Fruit fly (Drosophila melanogaster) whole organism, embryonic: ENCODE measurements around the gene CG6753.
A peak's percentile ranks its signal among the peaks of the same experiment; 100 is the strongest.

Experiments
- CG10267 ChIP-seq: fragments of 200-800 bp; sonication (Bioruptor generic); optimal IDR thresholded peaks from 2 replicates; lab custom pipeline; 2018; ENCODE audit warnings: missing biosample characterization, mild to moderate bottlenecking, missing genetic modification characterization, moderate library complexity
- CG11695 ChIP-seq: fragments of 200-800 bp; sonication (Bioruptor generic); IDR thresholded peaks from 3 replicates; pipeline ENCODE4 v1.3.6; 2022; ENCODE audit warnings: missing biosample characterization, missing genetic modification characterization
- CG11723 ChIP-seq: fragments of 200-800 bp; sonication (Bioruptor generic); optimal IDR thresholded peaks from 2 replicates; lab custom pipeline; 2017; ENCODE audit warnings: missing biosample characterization, mild to moderate bottlenecking, missing genetic modification characterization
- CG12155 ChIP-seq: fragments of 200-800 bp; sonication (Bioruptor generic); optimal IDR thresholded peaks from 3 replicates; lab custom pipeline; 2016; ENCODE audit warnings: missing biosample characterization, missing genetic modification characterization
- CG12236 ChIP-seq: fragments of 200-800 bp; sonication (Bioruptor generic); optimal IDR thresholded peaks from 2 replicates; lab custom pipeline; 2016; ENCODE audit warnings: missing biosample characterization, missing genetic modification characterization
- CG12299 ChIP-seq: fragments of 200-800 bp; sonication (Bioruptor generic); optimal IDR thresholded peaks from 2 replicates; lab custom pipeline; 2018; ENCODE audit warnings: missing biosample characterization, mild to moderate bottlenecking, missing genetic modification characterization
- CG12659 ChIP-seq: fragments of 200-800 bp; sonication (Bioruptor generic); optimal IDR thresholded peaks from 3 replicates; lab custom pipeline; 2017; ENCODE audit warnings: mild to moderate bottlenecking, missing biosample characterization, missing genetic modification reagents, missing genetic modification characterization
- CG14014 ChIP-seq: fragments of 200-800 bp; sonication (Bioruptor generic); IDR thresholded peaks from 2 replicates; pipeline ENCODE4 v1.3.6; 2022; ENCODE audit warnings: missing biosample characterization, missing genetic modification characterization
- CG15514 ChIP-seq: fragments of 200-800 bp; sonication (Bioruptor generic); optimal IDR thresholded peaks from 3 replicates; lab custom pipeline; 2017; ENCODE audit warnings: missing biosample characterization, missing genetic modification characterization, mild to moderate bottlenecking, moderate library complexity, missing genetic modification reagents
- CG1603 ChIP-seq: fragments of 200-800 bp; sonication (Bioruptor generic); optimal IDR thresholded peaks from 2 replicates; lab custom pipeline; 2019; ENCODE audit warnings: missing biosample characterization, mild to moderate bottlenecking, missing genetic modification characterization, moderate library complexity
- CG1792 ChIP-seq: fragments of 200-800 bp; sonication (Bioruptor generic); optimal IDR thresholded peaks from 2 replicates; lab custom pipeline; 2016; ENCODE audit warnings: missing biosample characterization, missing genetic modification characterization
- CG18011 ChIP-seq: fragments of 200-800 bp; sonication (Bioruptor generic); optimal IDR thresholded peaks from 2 replicates; lab custom pipeline; 2017; ENCODE audit warnings: missing biosample characterization, missing genetic modification characterization, mild to moderate bottlenecking, moderate library complexity, missing genotype
- CG18262 ChIP-seq: fragments of 200-800 bp; optimal IDR thresholded peaks from 3 replicates; lab custom pipeline; 2019; ENCODE audit warnings: missing biosample characterization, mild to moderate bottlenecking, missing genetic modification characterization, moderate library complexity
- CG2678 ChIP-seq: fragments of 200-800 bp; sonication (Bioruptor generic); optimal IDR thresholded peaks from 3 replicates; lab custom pipeline; 2019; ENCODE audit warnings: missing biosample characterization, mild to moderate bottlenecking, missing genetic modification characterization, moderate library complexity
- CG2712 ChIP-seq: fragments of 200-800 bp; optimal IDR thresholded peaks from 3 replicates; lab custom pipeline; 2019; ENCODE audit warnings: missing biosample characterization, mild to moderate bottlenecking, missing genetic modification characterization, moderate library complexity
- CG2875 ChIP-seq: fragments of 200-800 bp; sonication (Bioruptor generic); optimal IDR thresholded peaks from 2 replicates; lab custom pipeline; 2017; ENCODE audit warnings: missing biosample characterization, mild to moderate bottlenecking, missing genetic modification characterization, missing genetic modification reagents
- CG31388 ChIP-seq: fragments of 200-800 bp; sonication (Bioruptor generic); optimal IDR thresholded peaks from 2 replicates; lab custom pipeline; 2016; ENCODE audit warnings: missing biosample characterization, missing genetic modification characterization
- CG33213 ChIP-seq: fragments of 200-800 bp; sonication (Bioruptor generic); optimal IDR thresholded peaks from 3 replicates; lab custom pipeline; 2016; ENCODE audit warnings: missing biosample characterization, missing genetic modification characterization
- CG4424 ChIP-seq: fragments of 200-800 bp; sonication (Bioruptor generic); optimal IDR thresholded peaks from 3 replicates; lab custom pipeline; 2016; ENCODE audit warnings: missing biosample characterization, missing genetic modification characterization
- CG4820 ChIP-seq: fragments of 200-800 bp; sonication (Bioruptor generic); optimal IDR thresholded peaks from 3 replicates; lab custom pipeline; 2016; ENCODE audit warnings: missing biosample characterization, missing genetic modification characterization
- CG5953 ChIP-seq: fragments of 200-800 bp; sonication (Bioruptor generic); IDR thresholded peaks from 2 replicates; pipeline ENCODE4 v1.3.6; 2022; ENCODE audit warnings: missing biosample characterization, missing genetic modification characterization
- CG7372 ChIP-seq: fragments of 200-800 bp; sonication (Bioruptor generic); IDR thresholded peaks from 2 replicates; pipeline ENCODE4 v1.3.6; 2022; ENCODE audit warnings: missing biosample characterization, missing genetic modification characterization
- Fer1 ChIP-seq: fragments of 200-800 bp; sonication (Bioruptor generic); optimal IDR thresholded peaks from 2 replicates; lab custom pipeline; 2017; ENCODE audit warnings: missing biosample characterization, mild to moderate bottlenecking, missing genetic modification characterization
- Hey ChIP-seq: fragments of 200-800 bp; sonication (Bioruptor generic); optimal IDR thresholded peaks from 3 replicates; lab custom pipeline; 2018; ENCODE audit warnings: missing biosample characterization, mild to moderate bottlenecking, missing genetic modification characterization
- Hmr ChIP-seq: fragments of 200-800 bp; sonication (Bioruptor generic); optimal IDR thresholded peaks from 3 replicates; lab custom pipeline; 2017; ENCODE audit warnings: mild to moderate bottlenecking, missing biosample characterization, missing genetic modification reagents, missing genetic modification characterization
- Kr ChIP-seq: fragments of 200-800 bp; sonication (Bioruptor generic); optimal IDR thresholded peaks from 2 replicates; lab custom pipeline; 2017; ENCODE audit warnings: missing biosample characterization, mild to moderate bottlenecking, missing genetic modification characterization
- MBD-R2 ChIP-seq: fragments of 200-800 bp; sonication (Bioruptor generic); IDR thresholded peaks from 2 replicates; pipeline ENCODE4 v1.3.6; 2022; ENCODE audit warnings: missing biosample characterization, missing genetic modification characterization
- Mad ChIP-seq: fragments of 200-800 bp; sonication (Bioruptor generic); optimal IDR thresholded peaks from 2 replicates; lab custom pipeline; 2016; ENCODE audit warnings: missing biosample characterization, missing genetic modification characterization
- Meics ChIP-seq: fragments of 200-800 bp; sonication (Bioruptor generic); optimal IDR thresholded peaks from 2 replicates; lab custom pipeline; 2017; ENCODE audit warnings: missing biosample characterization, mild to moderate bottlenecking, missing genetic modification characterization
- Mes4 ChIP-seq: fragments of 200-800 bp; sonication (Bioruptor generic); optimal IDR thresholded peaks from 2 replicates; lab custom pipeline; 2016; ENCODE audit warnings: missing biosample characterization, missing genetic modification characterization
- Opbp ChIP-seq: fragments of 200-800 bp; sonication (Bioruptor generic); IDR thresholded peaks from 3 replicates; pipeline ENCODE4 v1.3.6; 2022; ENCODE audit warnings: missing biosample characterization, missing genetic modification characterization; ENCODE audit not compliant: partially characterized antibody
- Ravus ChIP-seq: fragments of 200-800 bp; sonication (Bioruptor generic); IDR thresholded peaks from 2 replicates; pipeline ENCODE4 v1.3.6; 2022; ENCODE audit warnings: missing biosample characterization, missing genetic modification characterization
- Sin3A ChIP-seq: fragments of >200 bp; optimal IDR thresholded peaks from 2 replicates; lab custom pipeline; 2018
- ab ChIP-seq: fragments of 200-800 bp; sonication (Bioruptor generic); optimal IDR thresholded peaks from 2 replicates; lab custom pipeline; 2016; ENCODE audit warnings: missing biosample characterization, missing genetic modification characterization
- amos ChIP-seq: fragments of 200-800 bp; sonication (Bioruptor generic); IDR thresholded peaks from 2 replicates; pipeline ENCODE4 v1.3.6; 2022; ENCODE audit warnings: missing biosample characterization, missing genetic modification characterization; ENCODE audit not compliant: partially characterized antibody
- bowl ChIP-seq: fragments of 200-800 bp; sonication (Bioruptor generic); IDR thresholded peaks from 2 replicates; pipeline ENCODE4 v1.3.6; 2022; ENCODE audit warnings: missing biosample characterization, missing genetic modification characterization
- cas ChIP-seq: fragments of 200-800 bp; sonication (Bioruptor generic); IDR thresholded peaks from 2 replicates; pipeline ENCODE4 v1.3.6; 2022; ENCODE audit warnings: missing biosample characterization, missing genetic modification characterization
- cato ChIP-seq: fragments of 200-800 bp; sonication (Bioruptor generic); optimal IDR thresholded peaks from 2 replicates; lab custom pipeline; 2016; ENCODE audit warnings: missing biosample characterization, missing genetic modification characterization, borderline replicate concordance
- chif ChIP-seq, 2 experiments: fragments of 200-800 bp; sonication (Bioruptor generic); optimal IDR thresholded peaks; 3 replicates each; lab custom pipeline; 2016; ENCODE audit warnings: missing biosample characterization in 2 of 2, missing genetic modification characterization in 2 of 2
- da ChIP-seq: fragments of 200-800 bp; sonication (Bioruptor generic); optimal IDR thresholded peaks from 2 replicates; lab custom pipeline; 2016; ENCODE audit warnings: missing biosample characterization, missing genetic modification characterization
- dmrt11E ChIP-seq: fragments of 200-800 bp; sonication (Bioruptor generic); optimal IDR thresholded peaks from 3 replicates; lab custom pipeline; 2018; ENCODE audit warnings: missing biosample characterization, mild to moderate bottlenecking, missing genetic modification characterization, moderate library complexity
- fd64A ChIP-seq: fragments of 200-800 bp; sonication (Bioruptor generic); optimal IDR thresholded peaks from 3 replicates; lab custom pipeline; 2018; ENCODE audit warnings: missing biosample characterization, mild to moderate bottlenecking, missing genetic modification characterization
- gsb ChIP-seq: fragments of 200-800 bp; sonication (Bioruptor generic); IDR thresholded peaks from 2 replicates; pipeline ENCODE4 v1.3.6; 2022; ENCODE audit warnings: missing biosample characterization, missing genetic modification characterization
- insv ChIP-seq, 2 experiments: fragments of 200-800 bp; sonication (Bioruptor generic); optimal IDR thresholded peaks; 3 replicates each; lab custom pipeline; 2016 to 2018; ENCODE audit warnings: missing biosample characterization in 2 of 2, missing genetic modification characterization in 2 of 2
- kay ChIP-seq: fragments of 200-800 bp; sonication (Bioruptor generic); optimal IDR thresholded peaks from 2 replicates; lab custom pipeline; 2016; ENCODE audit warnings: missing biosample characterization, missing genetic modification characterization
- maf-S ChIP-seq: fragments of 200-800 bp; sonication (Bioruptor generic); optimal IDR thresholded peaks from 2 replicates; lab custom pipeline; 2016; ENCODE audit warnings: missing biosample characterization, missing genetic modification characterization
- oc ChIP-seq: fragments of 200-800 bp; sonication (Bioruptor generic); optimal IDR thresholded peaks from 2 replicates; lab custom pipeline; 2018; ENCODE audit warnings: missing biosample characterization, mild to moderate bottlenecking, missing genetic modification characterization, moderate library complexity
- pum ChIP-seq: fragments of 200-800 bp; sonication (Bioruptor generic); optimal IDR thresholded peaks from 2 replicates; lab custom pipeline; 2016; ENCODE audit warnings: missing biosample characterization, missing genetic modification characterization
- scrt ChIP-seq: fragments of 200-800 bp; sonication (Bioruptor generic); optimal IDR thresholded peaks from 2 replicates; lab custom pipeline; 2018; ENCODE audit warnings: missing biosample characterization, mild to moderate bottlenecking, missing genetic modification characterization, moderate library complexity
- slp2 ChIP-seq: fragments of 200-800 bp; sonication (Bioruptor generic); optimal IDR thresholded peaks from 2 replicates; lab custom pipeline; 2016; ENCODE audit warnings: missing biosample characterization, missing genetic modification characterization
- vfl ChIP-seq: fragments of 200-800 bp; sonication (Bioruptor generic); optimal IDR thresholded peaks from 2 replicates; lab custom pipeline; 2016; ENCODE audit warnings: missing biosample characterization, missing genetic modification characterization
- yki ChIP-seq: fragments of >200 bp; optimal IDR thresholded peaks from 3 replicates; lab custom pipeline; 2018

Gene CG6753

dm6 chr3R:12627691-12628148 lies 14.6 kb downstream of the CG6753 start, which contains the start of the genes Vha55 and Snx3 (continued):
- TF ChIP-seq MBD-R2 (no peak), CG1603 (peak; percentile 96), bowl (GFP tag; lab: Robert Waterston, UW) (no peak), cato (peak; percentile 60), Ravus (GFP tag; lab: Robert Waterston, UW) (no peak), cas (GFP tag; lab: Robert Waterston, UW) (no peak), CG31388 (GFP tag; lab: Kevin White, UChicago) (peak; percentile 12), CG10267 (tag; lab: Kevin White, UChicago) (peak; percentile 100), CG18262 (tag; lab: Kevin White, UChicago) (peak; percentile 23), insv (GFP tag; optimal IDR thresholded peaks at IDR 0.05; lab: Kevin White, UChicago) (peak in 1 of 2 experiments; percentile 68), Mad (GFP tag; lab: Kevin White, UChicago) (peak; percentile 71), CG2712 (peak; percentile 54), Hey (tag; lab: Kevin White, UChicago) (peak; percentile 58), CG4424 (GFP tag; lab: Kevin White, UChicago) (peak; percentile 63), amos (GFP tag; lab: Robert Waterston, UW) (no peak), fd64A (no peak), CG15514 (GFP tag; lab: Kevin White, UChicago) (peak; percentile 98), CG12659 (peak; percentile 95), CG14014 (GFP tag; lab: Robert Waterston, UW) (no peak), gsb (GFP tag; lab: Robert Waterston, UW) (no peak), oc (tag; lab: Kevin White, UChicago) (peak; percentile 22), CG7372 (no peak), CG1792 (peak; percentile 0), CG12155 (GFP tag; lab: Kevin White, UChicago) (peak; percentile 88), da (GFP tag; lab: Kevin White, UChicago) (peak; percentile 39), Mes4 (GFP tag; lab: Kevin White, UChicago) (peak; percentile 32), CG2678 (tag; lab: Kevin White, UChicago) (peak; percentile 34), Fer1 (GFP tag; lab: Kevin White, UChicago) (peak; percentile 77), CG11695 (GFP tag; lab: Robert Waterston, UW) (no peak), dmrt11E (tag; lab: Kevin White, UChicago) (peak; percentile 48), ab (GFP tag; lab: Kevin White, UChicago) (peak; percentile 21), slp2 (GFP tag; lab: Kevin White, UChicago) (peak; percentile 27), CG12236 (GFP tag; lab: Kevin White, UChicago) (peak; percentile 55), pum (GFP tag; lab: Kevin White, UChicago) (peak; percentile 82), Meics (GFP tag; lab: Kevin White, UChicago) (peak; percentile 56), kay (GFP tag; lab: Kevin White, UChicago) (peak; percentile 90), CG5953 (GFP tag; lab: Robert Waterston, UW) (no peak), Hmr (GFP tag; lab: Kevin White, UChicago) (peak; percentile 94), CG2875 (GFP tag; lab: Kevin White, UChicago) (peak; percentile 25), CG11723 (GFP tag; lab: Kevin White, UChicago) (no peak), CG12299 (tag; lab: Kevin White, UChicago) (peak; percentile 54), chif (GFP tag; optimal IDR thresholded peaks at IDR 0.05; lab: Kevin White, UChicago) (peak; percentile 67 to 73), CG4820 (GFP tag; lab: Kevin White, UChicago) (peak; percentile 68), vfl (GFP tag; lab: Kevin White, UChicago) (peak; percentile 88), yki (lab: Kevin White, UChicago) (peak; percentile 14), CG18011 (GFP tag; lab: Kevin White, UChicago) (peak; percentile 56), maf-S (GFP tag; lab: Kevin White, UChicago) (peak; percentile 70), scrt (GFP tag; lab: Kevin White, UChicago) (no peak), Opbp (no peak), CG33213 (GFP tag; lab: Kevin White, UChicago) (peak; percentile 98), Sin3A (lab: Kevin White, UChicago) (peak; percentile 92), Kr (GFP tag; lab: Kevin White, UChicago) (no peak)
